Worm (Caenorhabditis elegans) whole organism, L4 larva: ENCODE results near the gene Y54G2A.7.

ENCODE experiments used
- F26F4.8 ChIP-seq: fragments of 200-800 bp; sonication (Bioruptor generic); conservative IDR thresholded peaks from 2 replicates; pipeline ENCODE4 v1.3.6; 2022; ENCODE audit warnings: missing genetic modification characterization, missing compliant biosample characterization
- Y105C5A.15 ChIP-seq: fragments of 200-800 bp; sonication (Bioruptor generic); IDR thresholded peaks from 2 replicates; pipeline ENCODE4 v1.3.6; 2022; ENCODE audit warnings: missing genetic modification characterization, missing compliant biosample characterization
- fkh-10 ChIP-seq: fragments of 150-350 bp; optimal IDR thresholded peaks from 2 replicates; lab custom pipeline; 2014; ENCODE audit warnings: missing biosample characterization, missing genetic modification reagents, missing genetic modification characterization
- fos-1 ChIP-seq: fragments of 150-350 bp; optimal IDR thresholded peaks from 2 replicates; lab custom pipeline; 2014; ENCODE audit warnings: missing biosample characterization, missing genetic modification characterization
- madf-9 ChIP-seq: fragments of 200-800 bp; sonication (Bioruptor generic); conservative IDR thresholded peaks from 2 replicates; pipeline ENCODE4 v1.3.6; 2022; ENCODE audit warnings: missing genetic modification reagents, missing genetic modification characterization, missing compliant biosample characterization
- mes-2 ChIP-seq: sonication (generic microtip); optimal IDR thresholded peaks from 2 replicates; lab custom pipeline; 2016; ENCODE audit warnings: missing genotype, mild to moderate bottlenecking, missing genetic modification characterization, missing compliant biosample characterization; ENCODE audit not compliant: poor library complexity, severe bottlenecking
- nhr-11 ChIP-seq: fragments of 150-350 bp; optimal IDR thresholded peaks from 2 replicates; lab custom pipeline; 2014; ENCODE audit warnings: missing biosample characterization, missing genetic modification characterization
- nhr-28 ChIP-seq: fragments of 150-350 bp; optimal IDR thresholded peaks from 2 replicates; lab custom pipeline; 2014; ENCODE audit warnings: missing biosample characterization, missing genetic modification characterization
- spr-1 ChIP-seq: sonication (generic microtip); optimal IDR thresholded peaks from 2 replicates; lab custom pipeline; 2016; ENCODE audit warnings: mild to moderate bottlenecking, missing genetic modification characterization, missing compliant biosample characterization
- unc-130 ChIP-seq: sonication (generic microtip); optimal IDR thresholded peaks from 2 replicates; lab custom pipeline; 2016; ENCODE audit warnings: missing genetic modification reagents, missing genetic modification characterization, missing compliant biosample characterization

- TF ChIP-seq fos-1 (tag; lab: Kevin White, UChicago), result no peak
- TF ChIP-seq nhr-28 (tag; lab: Kevin White, UChicago), result no peak
- no peak for TF ChIP-seq Y105C5A.15 (GFP tag; lab: Robert Waterston, UW)
- TF ChIP-seq fkh-10 (GFP tag; lab: Kevin White, UChicago), result no peak
- TF ChIP-seq F26F4.8 (GFP tag; lab: Robert Waterston, UW), result no peak
- TF ChIP-seq unc-130, result no peak
- no peak for TF ChIP-seq madf-9 (GFP tag; lab: Robert Waterston, UW)
- TF ChIP-seq spr-1 (tag; lab: Kevin White, UChicago), result no peak
- peak; percentile 62 for TF ChIP-seq mes-2 (tag; lab: Kevin White, UChicago)
- TF ChIP-seq nhr-11 (tag; lab: Kevin White, UChicago), result no peak
These were observed 7.9 kb downstream of the Y54G2A.7 start, which contains the start of gene Y54G2A.40 for ce11 chrIV:2846264-2846663.
